Fruit fly (Drosophila melanogaster): ENCODE data around the gene Keap1.

Gene Keap1

DNA sequence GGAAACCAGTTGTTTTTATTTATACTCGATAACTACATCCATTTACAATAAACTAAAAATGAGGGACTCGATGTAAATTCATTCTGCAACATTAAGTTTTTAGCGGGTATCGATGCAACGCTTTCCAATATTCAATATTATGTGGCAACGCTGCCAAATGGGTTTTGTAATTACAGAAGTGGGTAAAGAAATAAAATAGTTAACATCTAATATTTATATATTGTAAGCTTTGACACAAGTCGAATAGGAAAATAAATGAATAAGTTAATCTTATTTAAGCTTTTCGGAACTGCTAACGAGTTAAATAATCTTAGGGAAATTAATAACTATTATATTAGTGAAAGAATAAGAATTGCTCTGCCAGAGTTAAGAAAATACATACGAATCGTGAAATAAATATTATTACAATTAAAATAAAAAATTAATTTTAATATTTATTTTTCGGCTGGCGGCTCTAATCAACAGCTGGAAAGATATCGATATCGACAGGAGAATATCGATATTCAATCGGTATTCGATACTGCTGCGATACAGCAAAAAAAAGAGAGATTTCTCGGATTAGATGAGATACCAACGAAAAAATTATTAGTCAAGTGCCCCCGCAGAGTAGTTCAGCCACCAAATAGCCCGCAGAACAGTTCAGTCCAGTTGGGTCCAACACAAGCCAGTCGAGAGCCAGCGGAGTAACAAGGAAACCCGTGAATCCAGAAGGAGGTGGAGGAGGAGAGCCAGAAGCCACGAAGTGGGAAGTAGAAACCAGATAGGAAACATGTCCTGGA is 5.5 kb upstream of the Keap1 start, which contains the start of gene GckIII (continued):
- TF ChIP-seq CG34422 (GFP tag; IDR thresholded peaks at IDR 0.05) = no peak
- no peak for TF ChIP-seq Hr39 (optimal IDR thresholded peaks at IDR 0.05)
- TF ChIP-seq disco-r (GFP tag; optimal IDR thresholded peaks at IDR 0.05) = no peak
- TF ChIP-seq HHEX (GFP tag; optimal IDR thresholded peaks at IDR 0.05) = no peak
- no peak for TF ChIP-seq CG8089 (GFP tag; optimal IDR thresholded peaks at IDR 0.05)
- TF ChIP-seq sug (tag; optimal IDR thresholded peaks at IDR 0.05) = no peak
- TF ChIP-seq CG7357 (GFP tag; IDR thresholded peaks at IDR 0.05) = no peak
- TF ChIP-seq CG30020 (tag; optimal IDR thresholded peaks at IDR 0.05) = peak; percentile 16
- no peak for TF ChIP-seq yki (optimal IDR thresholded peaks at IDR 0.05)
- no peak for TF ChIP-seq Ets97D (GFP tag; optimal IDR thresholded peaks at IDR 0.05)
- no peak for TF ChIP-seq CG31441 (GFP tag; IDR thresholded peaks at IDR 0.05)
- no peak for TF ChIP-seq ranshi (GFP tag; IDR thresholded peaks at IDR 0.05)
- no peak for TF ChIP-seq HLH3B (GFP tag; IDR thresholded peaks at IDR 0.05)
- TF ChIP-seq CG10431 (GFP tag; optimal IDR thresholded peaks at IDR 0.05) = no peak
- TF ChIP-seq Mes4 (GFP tag; optimal IDR thresholded peaks at IDR 0.05) = no peak
- no peak for TF ChIP-seq Tbp (GFP tag; optimal IDR thresholded peaks at IDR 0.05)
- TF ChIP-seq CG13775 (GFP tag; optimal IDR thresholded peaks at IDR 0.05) = no peak
- no peak for TF ChIP-seq so (GFP tag; IDR thresholded peaks at IDR 0.05)
- TF ChIP-seq lab (GFP tag; optimal IDR thresholded peaks at IDR 0.05) = no peak
- TF ChIP-seq jumu (GFP tag; optimal IDR thresholded peaks at IDR 0.05) = no peak
- TF ChIP-seq CG12744 (GFP tag; optimal IDR thresholded peaks at IDR 0.05) = no peak
- TF ChIP-seq CG9437 (GFP tag; optimal IDR thresholded peaks at IDR 0.05) = no peak
- TF ChIP-seq Drgx (GFP tag; IDR thresholded peaks at IDR 0.05) = no peak
- peak; percentile 12 for TF ChIP-seq Xrp1 (GFP tag; IDR thresholded peaks at IDR 0.05)
- TF ChIP-seq zfh2 (GFP tag; optimal IDR thresholded peaks at IDR 0.05) = no peak
- TF ChIP-seq Hmr (GFP tag; optimal IDR thresholded peaks at IDR 0.05) = no peak
- peak; percentile 73; the same call in 1 of the 2 replicates for TF ChIP-seq CG42726 (GFP tag; IDR thresholded peaks at IDR 0.05; ENCODE audit: partially characterized antibody)
- no peak for TF ChIP-seq klu (GFP tag; IDR thresholded peaks at IDR 0.05)
- TF ChIP-seq CG2202 (tag; optimal IDR thresholded peaks at IDR 0.05) = no peak
- TF ChIP-seq nerfin-2 (GFP tag; IDR thresholded peaks at IDR 0.05; ENCODE audit: partially characterized antibody) = peak; percentile 57
- TF ChIP-seq Mrtf (GFP tag; IDR thresholded peaks at IDR 0.05) = no peak
- no peak for TF ChIP-seq kni (GFP tag; optimal IDR thresholded peaks at IDR 0.05)
- TF ChIP-seq CG10462 (GFP tag; optimal IDR thresholded peaks at IDR 0.05) = no peak
- no peak for TF ChIP-seq CG12299 (tag; optimal IDR thresholded peaks at IDR 0.05)
- TF ChIP-seq her (GFP tag; optimal IDR thresholded peaks at IDR 0.05) = no peak
- TF ChIP-seq CG14710 (tag; optimal IDR thresholded peaks at IDR 0.05) = peak; percentile 62
- TF ChIP-seq Ptx1 (GFP tag; IDR thresholded peaks at IDR 0.05) = no peak
- TF ChIP-seq CG4282 (GFP tag; optimal IDR thresholded peaks at IDR 0.05) = no peak
- no peak for TF ChIP-seq CG18476 (GFP tag; optimal IDR thresholded peaks at IDR 0.05)
- no peak for TF ChIP-seq CG31224 (GFP tag; IDR thresholded peaks at IDR 0.05)
- no peak for TF ChIP-seq Lhr (GFP tag; optimal IDR thresholded peaks at IDR 0.05)
- TF ChIP-seq ken (GFP tag; IDR thresholded peaks at IDR 0.05) = no peak
- TF ChIP-seq Rfx (GFP tag; IDR thresholded peaks at IDR 0.05) = no peak
- no peak for TF ChIP-seq CG33213 (GFP tag; optimal IDR thresholded peaks at IDR 0.05)
- TF ChIP-seq CG2199 (GFP tag; IDR thresholded peaks at IDR 0.05) = no peak
- peak in 1 of 2 experiments; percentile 79 for TF ChIP-seq crp (GFP tag; optimal IDR thresholded peaks at IDR 0.05)
- TF ChIP-seq al (GFP tag; IDR thresholded peaks at IDR 0.05) = no peak
- TF ChIP-seq shn (GFP tag; optimal IDR thresholded peaks at IDR 0.05) = no peak
- no peak for TF ChIP-seq psq (GFP tag; optimal IDR thresholded peaks at IDR 0.05)
- no peak for TF ChIP-seq sens-2 (GFP tag; IDR thresholded peaks at IDR 0.05)
- TF ChIP-seq CG12071 (GFP tag; optimal IDR thresholded peaks at IDR 0.05) = no peak
- TF ChIP-seq Spps (tag; optimal IDR thresholded peaks at IDR 0.05) = no peak

Measured in whole organism, embryonic.